Worm (Caenorhabditis elegans) whole organism, L1 larva: ENCODE results near the gene T16D1.1.

ENCODE experiments used
- Y116A8C.19 ChIP-seq: sonication (generic microtip); optimal IDR thresholded peaks from 2 replicates; lab custom pipeline; 2016; ENCODE audit warnings: missing compliant biosample characterization, missing genetic modification characterization, borderline replicate concordance
- aly-2 ChIP-seq: fragments of 150-350 bp; optimal IDR thresholded peaks from 2 replicates; lab custom pipeline; 2014; ENCODE audit warnings: missing biosample characterization, missing genetic modification characterization
- blmp-1 ChIP-seq: fragments of 150-350 bp; optimal IDR thresholded peaks from 2 replicates; lab custom pipeline; 2014; ENCODE audit warnings: missing biosample characterization, missing genetic modification characterization
- ceh-63 ChIP-seq: fragments of 200-800 bp; sonication (Bioruptor generic); optimal IDR thresholded peaks from 2 replicates; lab custom pipeline; 2018; ENCODE audit warnings: mild to moderate bottlenecking, missing genetic modification characterization, missing compliant biosample characterization
- ceh-8 ChIP-seq: fragments of 200-800 bp; sonication (Bioruptor generic); optimal IDR thresholded peaks from 2 replicates; lab custom pipeline; 2018; ENCODE audit warnings: mild to moderate bottlenecking, missing genetic modification characterization, moderate library complexity, missing compliant biosample characterization
- ceh-88 ChIP-seq: fragments of 200-800 bp; sonication (Bioruptor generic); IDR thresholded peaks from 2 replicates; pipeline ENCODE4 v1.3.6; 2022; ENCODE audit warnings: missing genetic modification characterization, missing compliant biosample characterization
- dsc-1 ChIP-seq: sonication (generic microtip); optimal IDR thresholded peaks from 2 replicates; lab custom pipeline; 2016; ENCODE audit warnings: mild to moderate bottlenecking, missing genetic modification characterization, missing compliant biosample characterization
- efl-1 ChIP-seq, 4 experiments: fragments of 150-350 bp; optimal IDR thresholded peaks in 3 of 4; peaks in 1 of 4; 1 replicate in 1 of 4; 2 replicates in 3 of 4; lab custom pipeline; 2014; ENCODE audit warnings: missing biosample characterization in 2 of 4, missing genetic modification characterization in 2 of 4, missing genetic modification reagents in 2 of 4
- egl-13 ChIP-seq: sonication (generic microtip); optimal IDR thresholded peaks from 2 replicates; lab custom pipeline; 2016; ENCODE audit warnings: missing genotype, missing genetic modification reagents, missing genetic modification characterization, missing compliant biosample characterization
- elt-2 ChIP-seq: sonication (generic microtip); optimal IDR thresholded peaks from 2 replicates; lab custom pipeline; 2016; ENCODE audit warnings: missing genetic modification characterization, mild to moderate bottlenecking, inconsistent platforms, missing compliant biosample characterization, missing genetic modification reagents
- elt-3 ChIP-seq, 6 experiments: fragments of 150-350 bp in 1 of 6; sonication (generic microtip); optimal IDR thresholded peaks; 2 replicates each; lab custom pipeline; 2017 to 2018; ENCODE audit warnings: missing biosample characterization in 6 of 6, missing genetic modification characterization in 6 of 6, inconsistent platforms in 1 of 6
- fkh-10 ChIP-seq: sonication (generic microtip); optimal IDR thresholded peaks from 2 replicates; lab custom pipeline; 2017; ENCODE audit warnings: missing biosample characterization, missing genetic modification reagents, missing genetic modification characterization
- fkh-4 ChIP-seq: sonication (generic microtip); optimal IDR thresholded peaks from 2 replicates; lab custom pipeline; 2016; ENCODE audit warnings: missing compliant biosample characterization, missing genetic modification characterization, borderline replicate concordance
- hpl-2 ChIP-seq: fragments of 150-350 bp; optimal IDR thresholded peaks from 2 replicates; lab custom pipeline; 2014; ENCODE audit warnings: missing biosample characterization, missing genetic modification reagents, missing genetic modification characterization
- jun-1 ChIP-seq: fragments of 150-350 bp; optimal IDR thresholded peaks from 2 replicates; lab custom pipeline; 2014; ENCODE audit warnings: missing biosample characterization, missing genetic modification reagents, missing genetic modification characterization
- lin-15B ChIP-seq: fragments of 150-350 bp; sonication (generic microtip); optimal IDR thresholded peaks from 3 replicates; lab custom pipeline; 2014; ENCODE audit warnings: missing biosample characterization, missing genetic modification characterization
- lin-35 ChIP-seq, 2 experiments: fragments of 150-350 bp; optimal IDR thresholded peaks; 2 replicates each; lab custom pipeline; 2014; ENCODE audit warnings: missing biosample characterization in 2 of 2, missing genetic modification characterization in 2 of 2, missing genetic modification reagents in 2 of 2
- lir-3 ChIP-seq: sonication (generic microtip); optimal IDR thresholded peaks from 2 replicates; lab custom pipeline; 2016; ENCODE audit warnings: mild to moderate bottlenecking, missing genetic modification characterization, moderate library complexity, missing compliant biosample characterization; ENCODE audit not compliant: poor library complexity
- mdl-1 ChIP-seq, 2 experiments: fragments of 150-350 bp; optimal IDR thresholded peaks; 2 replicates each; lab custom pipeline; 2014 to 2017; ENCODE audit warnings: missing biosample characterization in 2 of 2, missing genetic modification characterization in 2 of 2, inconsistent platforms in 1 of 2
- nhr-11 ChIP-seq: fragments of 150-350 bp; optimal IDR thresholded peaks from 2 replicates; lab custom pipeline; 2014; ENCODE audit warnings: missing biosample characterization, missing genetic modification characterization
- nhr-12 ChIP-seq: sonication (generic microtip); optimal IDR thresholded peaks from 2 replicates; lab custom pipeline; 2017; ENCODE audit warnings: missing biosample characterization, missing genetic modification characterization
- nhr-19 ChIP-seq: fragments of 200-800 bp; sonication (Bioruptor generic); conservative IDR thresholded peaks from 2 replicates; pipeline ENCODE4 v1.3.6; 2022; ENCODE audit warnings: missing genetic modification characterization, missing compliant biosample characterization
- nhr-20 ChIP-seq: sonication (generic microtip); optimal IDR thresholded peaks from 2 replicates; lab custom pipeline; 2016; ENCODE audit warnings: mild to moderate bottlenecking, missing genetic modification characterization, missing compliant biosample characterization
- nhr-76 ChIP-seq: sonication (generic microtip); optimal IDR thresholded peaks from 2 replicates; lab custom pipeline; 2017; ENCODE audit warnings: missing biosample characterization, missing genetic modification characterization
- nhr-84 ChIP-seq: sonication (generic microtip); optimal IDR thresholded peaks from 2 replicates; lab custom pipeline; 2017; ENCODE audit warnings: missing biosample characterization, missing genetic modification characterization
- pqm-1 ChIP-seq: sonication (generic microtip); optimal IDR thresholded peaks from 3 replicates; lab custom pipeline; 2017; ENCODE audit warnings: missing biosample characterization, missing genetic modification characterization
- tlp-1 ChIP-seq: fragments of 150-350 bp; optimal IDR thresholded peaks from 2 replicates; lab custom pipeline; 2014; ENCODE audit warnings: missing biosample characterization, missing genetic modification characterization
- unc-130 ChIP-seq: fragments of 150-350 bp; optimal IDR thresholded peaks from 2 replicates; lab custom pipeline; 2017; ENCODE audit warnings: missing biosample characterization, missing genetic modification characterization, inconsistent platforms
- unc-86 ChIP-seq: sonication (generic microtip); optimal IDR thresholded peaks from 2 replicates; lab custom pipeline; 2016; ENCODE audit warnings: missing genetic modification characterization, missing compliant biosample characterization
- xbp-1 ChIP-seq: sonication (generic microtip); optimal IDR thresholded peaks from 2 replicates; lab custom pipeline; 2016; ENCODE audit warnings: missing genetic modification characterization, missing compliant biosample characterization

T16D1.1 gene

ce11 chrII:5195504-5195903 lies 46.0 kb downstream of the T16D1.1 start, which contains the start of gene C34F11.5:
Gene C34F11.5 (plus strand): TSS chrII:5195804.
- TF ChIP-seq Y116A8C.19 (tag; lab: Kevin White, UChicago) = no peak
- TF ChIP-seq, all 84 proteins: peak for 0

ce11 chrII:5194066-5194465 lies 47.4 kb downstream of the T16D1.1 start, which contains the start of gene msp-49:
Gene msp-49 (plus strand): TSS chrII:5194366.
- TF ChIP-seq fkh-4 (tag; lab: Kevin White, UChicago) (no peak), fkh-10 (no peak), lin-15B (tag; lab: Kevin White, UChicago) (no peak), ceh-8 (GFP tag; lab: Kevin White, UChicago) (no peak), nhr-84 (tag; lab: Kevin White, UChicago) (no peak), nhr-76 (tag; lab: Kevin White, UChicago) (no peak), ceh-88 (no peak), xbp-1 (tag; lab: Kevin White, UChicago) (no peak), elt-3 (tag; optimal IDR thresholded peaks at IDR 0.05; lab: Kevin White, UChicago) (no peak), unc-130 (no peak), lir-3 (tag; lab: Kevin White, UChicago) (no peak), ceh-63 (no peak), hpl-2 (GFP tag; lab: Kevin White, UChicago) (no peak), mdl-1 (tag; optimal IDR thresholded peaks at IDR 0.05; lab: Kevin White, UChicago) (no peak), nhr-20 (tag; lab: Kevin White, UChicago) (no peak), blmp-1 (tag; lab: Kevin White, UChicago) (no peak), pqm-1 (no peak), nhr-11 (no peak), nhr-19 (no peak), dsc-1 (tag; lab: Kevin White, UChicago) (no peak)
- TF ChIP-seq, all 84 proteins: peak for 0

- TF ChIP-seq efl-1 (optimal IDR thresholded peaks at IDR 0.05; lab: Kevin White, UChicago) (no peak), efl-1 (GFP tag; optimal IDR thresholded peaks at IDR 0.05 in 1 of 2; lab: Kevin White, UChicago) (peak in 1 of 2 experiments; percentile 70), elt-2 (tag; lab: Kevin White, UChicago) (peak; percentile 96), tlp-1 (no peak), unc-86 (no peak), egl-13 (tag; lab: Kevin White, UChicago) (no peak), jun-1 (tag; lab: Kevin White, UChicago) (peak; percentile 25), dsc-1 (tag; lab: Kevin White, UChicago) (no peak), aly-2 (tag; lab: Kevin White, UChicago) (no peak), lin-35 (GFP tag; optimal IDR thresholded peaks at IDR 0.05; lab: Kevin White, UChicago) (peak in 1 of 2 experiments; percentile 22), nhr-12 (no peak)
Observed at ce11 chrII:5191766-5192165, 49.7 kb downstream of the T16D1.1 start.
